Fruit fly (Drosophila melanogaster) whole organism, embryonic: ENCODE data around the gene Pfdn2.
A peak's percentile ranks its signal among the peaks of the same experiment; 100 is the strongest.

Experiments used
- Bgb ChIP-seq: fragments of 200-800 bp; sonication (Bioruptor generic); IDR thresholded peaks from 2 replicates; pipeline ENCODE4 v1.3.6; 2022; ENCODE audit warnings: missing biosample characterization, missing genetic modification characterization; ENCODE audit not compliant: partially characterized antibody
- Blimp-1 ChIP-seq: fragments of 200-800 bp; sonication (Bioruptor generic); optimal IDR thresholded peaks from 3 replicates; lab custom pipeline; 2018; ENCODE audit warnings: missing biosample characterization, missing genetic modification characterization, mild to moderate bottlenecking, moderate library complexity, missing genetic modification reagents
- CG10654 ChIP-seq: fragments of 200-800 bp; sonication (Bioruptor generic); optimal IDR thresholded peaks from 2 replicates; lab custom pipeline; 2016; ENCODE audit warnings: missing biosample characterization, missing genetic modification characterization
- CG10959 ChIP-seq: fragments of 200-800 bp; sonication (Bioruptor generic); IDR thresholded peaks from 2 replicates; pipeline ENCODE4 v1.3.6; 2022; ENCODE audit warnings: missing biosample characterization, missing genetic modification characterization
- CG12071 ChIP-seq: fragments of 200-800 bp; sonication (Bioruptor generic); optimal IDR thresholded peaks from 3 replicates; lab custom pipeline; 2018; ENCODE audit warnings: missing biosample characterization, mild to moderate bottlenecking, missing genetic modification characterization
- CG13775 ChIP-seq: fragments of 200-800 bp; sonication (Bioruptor generic); optimal IDR thresholded peaks from 3 replicates; lab custom pipeline; 2017; ENCODE audit warnings: missing biosample characterization, mild to moderate bottlenecking, missing genetic modification characterization
- CG15601 ChIP-seq: fragments of 200-800 bp; sonication (Bioruptor generic); optimal IDR thresholded peaks from 3 replicates; lab custom pipeline; 2019; ENCODE audit warnings: missing biosample characterization, mild to moderate bottlenecking, missing genetic modification characterization, moderate library complexity
- CG1647 ChIP-seq: fragments of 200-800 bp; sonication (Bioruptor generic); optimal IDR thresholded peaks from 3 replicates; lab custom pipeline; 2016; ENCODE audit warnings: missing biosample characterization, missing genetic modification characterization
- CG17328 ChIP-seq: fragments of 200-800 bp; sonication (Bioruptor generic); IDR thresholded peaks from 2 replicates; pipeline ENCODE4 v1.3.6; 2022; ENCODE audit warnings: missing biosample characterization, missing genetic modification characterization
- CG17568 ChIP-seq: fragments of 200-800 bp; sonication (Bioruptor generic); optimal IDR thresholded peaks from 2 replicates; lab custom pipeline; 2018; ENCODE audit warnings: missing biosample characterization, mild to moderate bottlenecking, missing genetic modification characterization, moderate library complexity
- CG3281 ChIP-seq: fragments of 200-800 bp; sonication (Bioruptor generic); optimal IDR thresholded peaks from 3 replicates; lab custom pipeline; 2017; ENCODE audit warnings: missing biosample characterization, mild to moderate bottlenecking, missing genetic modification characterization
- CG4328 ChIP-seq: fragments of 200-800 bp; sonication (Bioruptor generic); optimal IDR thresholded peaks from 3 replicates; lab custom pipeline; 2017; ENCODE audit warnings: missing biosample characterization, missing genetic modification reagents, missing genetic modification characterization
- CG7271 ChIP-seq: fragments of 200-800 bp; sonication (Bioruptor generic); optimal IDR thresholded peaks from 2 replicates; lab custom pipeline; 2018; ENCODE audit warnings: missing biosample characterization, mild to moderate bottlenecking, missing genetic modification characterization, moderate library complexity
- CG7839 ChIP-seq: fragments of 200-800 bp; sonication (Bioruptor generic); optimal IDR thresholded peaks from 3 replicates; lab custom pipeline; 2018; ENCODE audit warnings: missing biosample characterization, mild to moderate bottlenecking, missing genetic modification characterization, moderate library complexity
- CG8944 ChIP-seq: fragments of 200-800 bp; sonication (Bioruptor generic); optimal IDR thresholded peaks from 3 replicates; lab custom pipeline; 2016; ENCODE audit warnings: missing biosample characterization, missing genetic modification characterization
- CG9727 ChIP-seq: fragments of 200-800 bp; sonication (Bioruptor generic); optimal IDR thresholded peaks from 3 replicates; lab custom pipeline; 2017; ENCODE audit warnings: missing biosample characterization, mild to moderate bottlenecking, missing genetic modification characterization
- Dfd ChIP-seq, 2 experiments: fragments of >200 bp; optimal IDR thresholded peaks; 2 replicates each; lab custom pipeline; 2017; ENCODE audit warnings: missing biosample characterization in 2 of 2, missing genetic modification characterization in 2 of 2
- Dip3 ChIP-seq: fragments of 200-800 bp; sonication (Bioruptor generic); optimal IDR thresholded peaks from 3 replicates; lab custom pipeline; 2016; ENCODE audit warnings: missing biosample characterization, missing genetic modification characterization
- Doc2 ChIP-seq: fragments of 200-800 bp; sonication (Bioruptor generic); IDR thresholded peaks from 2 replicates; pipeline ENCODE4 v1.3.6; 2022; ENCODE audit warnings: missing biosample characterization, missing genetic modification characterization
- Gsc ChIP-seq: fragments of 200-800 bp; sonication (Bioruptor generic); IDR thresholded peaks from 2 replicates; pipeline ENCODE4 v1.3.6; 2022; ENCODE audit warnings: missing biosample characterization, missing genetic modification characterization
- HHEX ChIP-seq: fragments of 200-800 bp; sonication (Bioruptor generic); optimal IDR thresholded peaks from 3 replicates; lab custom pipeline; 2017; ENCODE audit warnings: missing biosample characterization, mild to moderate bottlenecking, missing genetic modification characterization, missing genetic modification reagents
- Kr ChIP-seq: fragments of 200-800 bp; sonication (Bioruptor generic); optimal IDR thresholded peaks from 2 replicates; lab custom pipeline; 2017; ENCODE audit warnings: missing biosample characterization, mild to moderate bottlenecking, missing genetic modification characterization
- MBD-R2 ChIP-seq: fragments of 200-800 bp; sonication (Bioruptor generic); IDR thresholded peaks from 2 replicates; pipeline ENCODE4 v1.3.6; 2022; ENCODE audit warnings: missing biosample characterization, missing genetic modification characterization
- Ssrp ChIP-seq: fragments of 200-800 bp; sonication (Bioruptor generic); optimal IDR thresholded peaks from 2 replicates; lab custom pipeline; 2018; ENCODE audit warnings: missing biosample characterization, mild to moderate bottlenecking, missing genetic modification characterization, moderate library complexity
- Usf ChIP-seq: fragments of 200-800 bp; sonication (Bioruptor generic); optimal IDR thresholded peaks from 2 replicates; lab custom pipeline; 2017; ENCODE audit warnings: missing genotype, missing biosample characterization, missing genetic modification characterization
- ara ChIP-seq: fragments of 200-800 bp; sonication (Bioruptor generic); IDR thresholded peaks from 2 replicates; pipeline ENCODE4 v1.3.6; 2022; ENCODE audit warnings: missing biosample characterization, missing genetic modification characterization
- az2 ChIP-seq: fragments of 200-800 bp; sonication (Bioruptor generic); optimal IDR thresholded peaks from 3 replicates; lab custom pipeline; 2016; ENCODE audit warnings: missing biosample characterization, missing genetic modification characterization
- bsh ChIP-seq, 2 experiments: fragments of 200-800 bp; sonication (Bioruptor generic); optimal IDR thresholded peaks; 2 replicates each; lab custom pipeline; 2017 to 2018; ENCODE audit warnings: mild to moderate bottlenecking in 2 of 2, missing biosample characterization in 2 of 2, missing genetic modification characterization in 2 of 2, moderate library complexity in 1 of 2
- btn ChIP-seq: fragments of 200-800 bp; sonication (Bioruptor generic); optimal IDR thresholded peaks from 2 replicates; lab custom pipeline; 2016; ENCODE audit warnings: missing biosample characterization, missing genetic modification characterization
- cato ChIP-seq: fragments of 200-800 bp; sonication (Bioruptor generic); optimal IDR thresholded peaks from 2 replicates; lab custom pipeline; 2016; ENCODE audit warnings: missing biosample characterization, missing genetic modification characterization, borderline replicate concordance
- cwo ChIP-seq: fragments of 200-800 bp; sonication (Bioruptor generic); optimal IDR thresholded peaks from 3 replicates; lab custom pipeline; 2017; ENCODE audit warnings: missing biosample characterization, missing genetic modification characterization, mild to moderate bottlenecking, moderate library complexity, missing genetic modification reagents
- dan ChIP-seq: fragments of 200-800 bp; sonication (Bioruptor generic); IDR thresholded peaks from 2 replicates; pipeline ENCODE4 v1.3.6; 2022; ENCODE audit warnings: missing biosample characterization, missing genetic modification characterization
- ewg ChIP-seq: fragments of 200-800 bp; sonication (Bioruptor generic); optimal IDR thresholded peaks from 3 replicates; lab custom pipeline; 2017; ENCODE audit warnings: mild to moderate bottlenecking, missing biosample characterization, missing genetic modification reagents, missing genetic modification characterization
- fd96Cb ChIP-seq: fragments of 200-800 bp; sonication (Bioruptor generic); optimal IDR thresholded peaks from 2 replicates; lab custom pipeline; 2018; ENCODE audit warnings: missing biosample characterization, mild to moderate bottlenecking, missing genetic modification characterization, moderate library complexity
- fu2 ChIP-seq: fragments of 200-800 bp; sonication (Bioruptor generic); optimal IDR thresholded peaks from 2 replicates; lab custom pipeline; 2016; ENCODE audit warnings: missing biosample characterization, missing genetic modification characterization
- gem ChIP-seq: fragments of 200-800 bp; sonication (Bioruptor generic); optimal IDR thresholded peaks from 2 replicates; lab custom pipeline; 2019; ENCODE audit warnings: missing biosample characterization, mild to moderate bottlenecking, missing genetic modification characterization, moderate library complexity
- hkb ChIP-seq, 2 experiments: fragments of 200-800 bp in 1 of 2; fragments of >200 bp in 1 of 2; sonication (Bioruptor generic) in 1 of 2; IDR thresholded peaks in 1 of 2; optimal IDR thresholded peaks in 1 of 2; 2 replicates each; pipeline versions ENCODE4 v1.3.6 to Lab custom; 2017 to 2022; ENCODE audit warnings: missing biosample characterization in 1 of 2, missing genetic modification characterization in 1 of 2
- insv ChIP-seq, 2 experiments: fragments of 200-800 bp; sonication (Bioruptor generic); optimal IDR thresholded peaks; 3 replicates each; lab custom pipeline; 2016 to 2018; ENCODE audit warnings: missing biosample characterization in 2 of 2, missing genetic modification characterization in 2 of 2
- ken ChIP-seq: fragments of 200-800 bp; sonication (Bioruptor generic); IDR thresholded peaks from 3 replicates; pipeline ENCODE4 v1.3.6; 2022; ENCODE audit warnings: missing biosample characterization, missing genetic modification characterization
- lilli ChIP-seq: fragments of 200-800 bp; sonication (Bioruptor generic); optimal IDR thresholded peaks from 3 replicates; lab custom pipeline; 2016; ENCODE audit warnings: missing biosample characterization, missing genetic modification characterization
- lmd ChIP-seq: fragments of 200-800 bp; sonication (Bioruptor generic); IDR thresholded peaks from 2 replicates; pipeline ENCODE4 v1.3.6; 2022; ENCODE audit warnings: missing biosample characterization, missing genetic modification characterization
- nerfin-1 ChIP-seq: fragments of 200-800 bp; sonication (Bioruptor generic); optimal IDR thresholded peaks from 3 replicates; lab custom pipeline; 2019; ENCODE audit warnings: missing biosample characterization, mild to moderate bottlenecking, missing genetic modification characterization, moderate library complexity
- otp ChIP-seq: fragments of 200-800 bp; sonication (Bioruptor generic); IDR thresholded peaks from 3 replicates; pipeline ENCODE4, ENCODE4 v1.3.6; 2022; ENCODE audit warnings: missing biosample characterization, missing genetic modification characterization
- pfk ChIP-seq: fragments of 200-800 bp; sonication (Bioruptor generic); optimal IDR thresholded peaks from 2 replicates; lab custom pipeline; 2018; ENCODE audit warnings: missing biosample characterization, mild to moderate bottlenecking, missing genetic modification characterization, moderate library complexity
- ranshi ChIP-seq: fragments of 200-800 bp; sonication (Bioruptor generic); IDR thresholded peaks from 2 replicates; pipeline ENCODE4 v1.3.6; 2022; ENCODE audit warnings: missing biosample characterization, missing genetic modification characterization
- tgo ChIP-seq: fragments of 200-800 bp; sonication (Bioruptor generic); IDR thresholded peaks from 3 replicates; pipeline ENCODE4 v1.3.6; 2022; ENCODE audit warnings: missing biosample characterization, missing genetic modification characterization
- ttk ChIP-seq: fragments of 200-800 bp; sonication (Bioruptor generic); IDR thresholded peaks from 2 replicates; pipeline ENCODE4 v2.1.2; 2022; ENCODE audit warnings: missing biosample characterization, missing genetic modification characterization
- tx ChIP-seq: fragments of 200-800 bp; sonication (Bioruptor generic); optimal IDR thresholded peaks from 2 replicates; lab custom pipeline; 2016; ENCODE audit warnings: missing biosample characterization, missing genetic modification characterization
- vfl ChIP-seq: fragments of 200-800 bp; sonication (Bioruptor generic); optimal IDR thresholded peaks from 2 replicates; lab custom pipeline; 2016; ENCODE audit warnings: missing biosample characterization, missing genetic modification characterization
- vnd ChIP-seq: fragments of 200-800 bp; sonication (Bioruptor generic); IDR thresholded peaks from 3 replicates; pipeline ENCODE4 v1.3.6; 2022; ENCODE audit warnings: missing biosample characterization, missing genetic modification characterization; ENCODE audit not compliant: partially characterized antibody

Gene Pfdn2

dm6 chr3L:11047877-11048276 lies 26.3 kb downstream of the Pfdn2 start (continued):
- TF ChIP-seq HHEX (GFP tag; lab: Kevin White, UChicago) (peak; percentile 62), cato (GFP tag; lab: Kevin White, UChicago) (no peak), Dip3 (GFP tag; lab: Kevin White, UChicago) (no peak), CG10959 (GFP tag; lab: Robert Waterston, UW) (peak; percentile 81), otp (GFP tag; lab: Robert Waterston, UW) (peak; percentile 90), hkb (optimal IDR thresholded peaks at IDR 0.05; lab: Kevin White, UChicago) (no peak), hkb (GFP tag; IDR thresholded peaks at IDR 0.05; lab: Robert Waterston, UW) (peak; percentile 55; the same call in 1 of the 2 replicates), ewg (peak; percentile 72), tgo (GFP tag; lab: Robert Waterston, UW) (peak; percentile 80), CG10654 (GFP tag; lab: Kevin White, UChicago) (peak; percentile 45), ranshi (GFP tag; lab: Robert Waterston, UW) (peak; percentile 72), cwo (GFP tag; lab: Kevin White, UChicago) (no peak), ttk (GFP tag; lab: Robert Waterston, UW) (peak; percentile 42; the same call in 1 of the 2 replicates), ken (GFP tag; lab: Robert Waterston, UW) (peak; percentile 80; the same call in 2 of the 3 replicates), btn (GFP tag; lab: Kevin White, UChicago) (peak; percentile 42), CG7271 (tag; lab: Kevin White, UChicago) (peak; percentile 34), Blimp-1 (GFP tag; lab: Kevin White, UChicago) (peak; percentile 31), insv (GFP tag; optimal IDR thresholded peaks at IDR 0.05; lab: Kevin White, UChicago) (peak; percentile 8 to 91), bsh (GFP tag; optimal IDR thresholded peaks at IDR 0.05; lab: Kevin White, UChicago) (peak in 1 of 2 experiments; percentile 72), CG8944 (GFP tag; lab: Kevin White, UChicago) (peak; percentile 86), fu2 (GFP tag; lab: Kevin White, UChicago) (peak; percentile 45), Doc2 (GFP tag; lab: Robert Waterston, UW) (no peak), CG17568 (GFP tag; lab: Kevin White, UChicago) (peak; percentile 47), az2 (GFP tag; lab: Kevin White, UChicago) (peak; percentile 79), Dfd (GFP tag; optimal IDR thresholded peaks at IDR 0.05; lab: Kevin White, UChicago) (no peak), CG17328 (GFP tag; lab: Robert Waterston, UW) (peak; percentile 75), CG1647 (GFP tag; lab: Kevin White, UChicago) (peak; percentile 54), vnd (no peak), tx (GFP tag; lab: Kevin White, UChicago) (peak; percentile 51), Kr (GFP tag; lab: Kevin White, UChicago) (no peak), dan (GFP tag; lab: Robert Waterston, UW) (no peak), fd96Cb (tag; lab: Kevin White, UChicago) (peak; percentile 55), CG12071 (GFP tag; lab: Kevin White, UChicago) (peak; percentile 66), gem (tag; lab: Kevin White, UChicago) (peak; percentile 62), lilli (GFP tag; lab: Kevin White, UChicago) (peak; percentile 69), CG7839 (peak; percentile 82), CG15601 (peak; percentile 39), Gsc (GFP tag; lab: Robert Waterston, UW) (no peak), ara (GFP tag; lab: Robert Waterston, UW) (peak; percentile 55; the same call in 1 of the 2 replicates), Usf (GFP tag; lab: Kevin White, UChicago) (peak; percentile 25), Bgb (GFP tag; lab: Robert Waterston, UW) (peak; percentile 28; the same call in 1 of the 2 replicates), CG4328 (GFP tag; lab: Kevin White, UChicago) (peak; percentile 66), CG3281 (GFP tag; lab: Kevin White, UChicago) (peak; percentile 7), pfk (peak; percentile 17), CG13775 (GFP tag; lab: Kevin White, UChicago) (peak; percentile 51), MBD-R2 (GFP tag; lab: Robert Waterston, UW) (peak; percentile 30; the same call in 1 of the 2 replicates), vfl (GFP tag; lab: Kevin White, UChicago) (peak; percentile 32), CG9727 (GFP tag; lab: Kevin White, UChicago) (peak; percentile 68), lmd (GFP tag; lab: Robert Waterston, UW) (peak; percentile 84), Ssrp (peak; percentile 39), nerfin-1 (peak; percentile 43)
